Worm (Caenorhabditis elegans) whole organism, mixed stage, embryonic: ENCODE data around the gene phf-15.

Experiments
- bed-3 ChIP-seq: fragments of 200-800 bp; sonication (Bioruptor generic); optimal IDR thresholded peaks from 3 replicates; lab custom pipeline; 2018; ENCODE audit warnings: mild to moderate bottlenecking, missing genetic modification characterization, moderate library complexity, missing compliant biosample characterization
- ceh-43 ChIP-seq: fragments of 200-800 bp; sonication (Bioruptor generic); optimal IDR thresholded peaks from 2 replicates; lab custom pipeline; 2018; ENCODE audit warnings: mild to moderate bottlenecking, missing genetic modification characterization, moderate library complexity, missing compliant biosample characterization
- elt-1 ChIP-seq: sonication (generic microtip); optimal IDR thresholded peaks from 2 replicates; lab custom pipeline; 2017; ENCODE audit warnings: missing genetic modification characterization, mild to moderate bottlenecking, missing compliant biosample characterization, antibody characterized with exemption, moderate library complexity, borderline replicate concordance; ENCODE audit not compliant: insufficient read depth
- lin-32 ChIP-seq: fragments of 200-800 bp; sonication (Bioruptor generic); optimal IDR thresholded peaks from 2 replicates; lab custom pipeline; 2018; ENCODE audit warnings: mild to moderate bottlenecking, missing genetic modification characterization, missing compliant biosample characterization
- mab-5 ChIP-seq: fragments of 150-350 bp; optimal IDR thresholded peaks from 2 replicates; lab custom pipeline; 2014; ENCODE audit warnings: missing biosample characterization, missing genetic modification characterization
- mep-1 ChIP-seq: fragments of 150-350 bp; optimal IDR thresholded peaks from 2 replicates; lab custom pipeline; 2017; ENCODE audit warnings: missing biosample characterization, missing genetic modification reagents, missing genetic modification characterization, inconsistent platforms
- snpc-4 ChIP-seq: fragments of 150-350 bp; optimal IDR thresholded peaks from 2 replicates; lab custom pipeline; 2014; ENCODE audit warnings: missing biosample characterization, missing genetic modification characterization

ce11 chrIII:3278610-3279009 lies 44.0 kb upstream of the phf-15 start, which contains the start of gene Y53G8AM.8:
- no peak for TF ChIP-seq mep-1
- TF ChIP-seq elt-1 (tag; lab: Kevin White, UChicago) = no peak
- TF ChIP-seq snpc-4 (tag; lab: Kevin White, UChicago) = no peak
- TF ChIP-seq bed-3 (GFP tag; lab: Kevin White, UChicago) = no peak
- TF ChIP-seq mab-5 (tag; lab: Kevin White, UChicago) = no peak
- TF ChIP-seq lin-32 (GFP tag; lab: Kevin White, UChicago) = no peak
- no peak for TF ChIP-seq ceh-43
